Worm (Caenorhabditis elegans) whole organism, early embryonic: Measurements from ENCODE around the gene K12H6.10.

Experiments used
- B0310.2 ChIP-seq: sonication (generic microtip); optimal IDR thresholded peaks from 2 replicates; lab custom pipeline; 2016; ENCODE audit warnings: mild to moderate bottlenecking, missing genetic modification characterization, missing compliant biosample characterization
- F13C5.2 ChIP-seq: sonication (generic microtip); optimal IDR thresholded peaks from 2 replicates; lab custom pipeline; 2017; ENCODE audit warnings: mild to moderate bottlenecking, missing genetic modification characterization, inconsistent platforms, missing compliant biosample characterization
- aly-1 ChIP-seq: sonication (generic microtip); optimal IDR thresholded peaks from 2 replicates; lab custom pipeline; 2016; ENCODE audit warnings: missing genetic modification characterization, missing compliant biosample characterization
- ama-1 ChIP-seq: fragments of 150-350 bp; optimal IDR thresholded peaks from 2 replicates; lab custom pipeline; 2014
- ceh-13 ChIP-seq: fragments of 200-800 bp; sonication (Bioruptor generic); optimal IDR thresholded peaks from 2 replicates; lab custom pipeline; 2018; ENCODE audit warnings: mild to moderate bottlenecking, missing genetic modification characterization, missing compliant biosample characterization
- ceh-36 ChIP-seq: sonication (generic microtip); optimal IDR thresholded peaks from 2 replicates; lab custom pipeline; 2016; ENCODE audit warnings: missing genetic modification characterization, inconsistent platforms, missing compliant biosample characterization
- ets-7 ChIP-seq: sonication (generic microtip); optimal IDR thresholded peaks from 2 replicates; lab custom pipeline; 2016; ENCODE audit warnings: missing genotype, missing genetic modification characterization, missing compliant biosample characterization
- flt-1 ChIP-seq: fragments of 200-800 bp; sonication (Bioruptor generic); IDR thresholded peaks from 2 replicates; pipeline ENCODE4 v1.3.6; 2022; ENCODE audit warnings: missing genetic modification characterization, missing compliant biosample characterization
- hmbx-1 ChIP-seq: sonication (generic microtip); optimal IDR thresholded peaks from 2 replicates; lab custom pipeline; 2016; ENCODE audit warnings: mild to moderate bottlenecking, missing genetic modification characterization, missing compliant biosample characterization
- hmg-4 ChIP-seq: fragments of 200-800 bp; sonication (Bioruptor generic); optimal IDR thresholded peaks from 2 replicates; lab custom pipeline; 2018; ENCODE audit warnings: mild to moderate bottlenecking, missing genetic modification characterization, missing compliant biosample characterization
- hnd-1 ChIP-seq: sonication (generic microtip); optimal IDR thresholded peaks from 2 replicates; lab custom pipeline; 2016; ENCODE audit warnings: missing genetic modification characterization, missing compliant biosample characterization
- pes-1 ChIP-seq: fragments of 200-800 bp; sonication (Bioruptor generic); IDR thresholded peaks from 2 replicates; pipeline ENCODE4 v1.3.6; 2022; ENCODE audit warnings: missing genetic modification reagents, missing genetic modification characterization, missing compliant biosample characterization
- scrt-1 ChIP-seq: fragments of 200-800 bp; sonication (Bioruptor generic); IDR thresholded peaks from 2 replicates; pipeline ENCODE4 v1.3.6; 2022; ENCODE audit warnings: missing genetic modification characterization, missing compliant biosample characterization
- sea-1 ChIP-seq: fragments of 200-800 bp; sonication (Bioruptor generic); conservative IDR thresholded peaks from 2 replicates; pipeline ENCODE4 v1.3.6; 2022; ENCODE audit warnings: missing genetic modification characterization, missing compliant biosample characterization
- tbx-11 ChIP-seq: fragments of 200-800 bp; sonication (Bioruptor generic); IDR thresholded peaks from 2 replicates; pipeline ENCODE4 v1.3.6; 2022; ENCODE audit warnings: missing genetic modification characterization, missing compliant biosample characterization
- tbx-37 ChIP-seq: fragments of 200-800 bp; sonication (Bioruptor generic); conservative IDR thresholded peaks from 2 replicates; pipeline ENCODE4 v1.3.6; 2022; ENCODE audit warnings: missing genetic modification reagents, missing genetic modification characterization, missing compliant biosample characterization
- tra-4 ChIP-seq: sonication (generic microtip); optimal IDR thresholded peaks from 2 replicates; lab custom pipeline; 2017; ENCODE audit warnings: missing genetic modification characterization, missing compliant biosample characterization

Gene K12H6.10

DNA sequence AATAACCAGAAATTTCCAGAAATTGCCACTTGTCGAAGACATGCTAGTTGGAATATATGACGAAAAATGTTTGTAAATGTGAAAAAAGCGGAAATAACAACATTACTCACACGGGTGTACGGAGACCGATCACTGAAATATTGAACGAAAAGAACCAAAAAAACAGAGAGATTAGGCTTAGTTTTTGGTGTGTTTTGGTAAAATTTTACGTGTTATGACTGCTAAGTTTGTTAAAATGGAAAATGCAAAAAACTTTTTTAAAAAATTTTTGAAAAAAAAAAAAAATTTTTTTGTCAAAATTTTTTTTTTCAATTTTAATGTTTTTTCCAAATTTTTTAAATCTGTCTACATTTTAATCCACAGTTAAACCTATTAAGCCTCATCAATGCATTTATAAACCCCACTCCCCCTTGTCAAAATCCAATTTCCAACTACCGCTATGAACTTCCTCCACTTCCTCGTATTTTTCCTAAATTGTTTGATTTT is at the start of gene K12H6.10, which contains the start of gene fut-4:
K12H6.10 (plus strand) TSS at position 436 of the 486 bp plus-strand sequence.
fut-4 (minus strand) TSS at position 101 of the 486 bp plus-strand sequence.
- TF ChIP-seq ceh-36 (tag; lab: Kevin White, UChicago), result no peak
- no peak for TF ChIP-seq hmg-4 (GFP tag; lab: Kevin White, UChicago)
- TF ChIP-seq aly-1, result no peak
- no peak for TF ChIP-seq tbx-11 (GFP tag; lab: Robert Waterston, UW)
- no peak for TF ChIP-seq B0310.2 (tag; lab: Kevin White, UChicago)
- no peak for TF ChIP-seq F13C5.2 (tag; lab: Kevin White, UChicago)
- no peak for TF ChIP-seq flt-1 (GFP tag; lab: Robert Waterston, UW)
- no peak for TF ChIP-seq scrt-1 (GFP tag; lab: Robert Waterston, UW)

- TF ChIP-seq tra-4 (tag; lab: Kevin White, UChicago), result no peak
- TF ChIP-seq tbx-37, result no peak
- TF ChIP-seq pes-1 (GFP tag; lab: Robert Waterston, UW), result no peak
- no peak for TF ChIP-seq aly-1
- TF ChIP-seq flt-1 (GFP tag; lab: Robert Waterston, UW), result no peak
- TF ChIP-seq sea-1 (GFP tag; lab: Robert Waterston, UW), result no peak
- TF ChIP-seq ceh-13, result no peak
- TF ChIP-seq tbx-11 (GFP tag; lab: Robert Waterston, UW), result no peak
- no peak for TF ChIP-seq ama-1 (lab: Kevin White, UChicago)
- no peak for TF ChIP-seq ets-7 (tag; lab: Kevin White, UChicago)
- no peak for TF ChIP-seq ceh-36 (tag; lab: Kevin White, UChicago)
- TF ChIP-seq scrt-1 (GFP tag; lab: Robert Waterston, UW), result no peak
- no peak for TF ChIP-seq hnd-1 (tag; lab: Kevin White, UChicago)
- no peak for TF ChIP-seq B0310.2 (tag; lab: Kevin White, UChicago)
- TF ChIP-seq hmbx-1 (tag; lab: Kevin White, UChicago), result no peak
- TF ChIP-seq hmg-4 (GFP tag; lab: Kevin White, UChicago), result no peak
- no peak for TF ChIP-seq F13C5.2 (tag; lab: Kevin White, UChicago)
Measured at ce11 chrII:2773534-2773933, 49.1 kb upstream of the K12H6.10 start, which contains the start of gene sdz-9. sdz-9 (minus strand) TSS chrII:2773634.

- TF ChIP-seq tra-4 (tag; lab: Kevin White, UChicago) (no peak), ceh-36 (tag; lab: Kevin White, UChicago) (no peak), ets-7 (tag; lab: Kevin White, UChicago) (no peak), B0310.2 (tag; lab: Kevin White, UChicago) (no peak), hnd-1 (tag; lab: Kevin White, UChicago) (no peak), ama-1 (lab: Kevin White, UChicago) (no peak), flt-1 (GFP tag; lab: Robert Waterston, UW) (no peak)
Measured at ce11 chrII:2774904-2775303, 47.8 kb upstream of the K12H6.10 start, which contains the start of gene fbxb-111. fbxb-111 (minus strand) TSS chrII:2775004.

DNA sequence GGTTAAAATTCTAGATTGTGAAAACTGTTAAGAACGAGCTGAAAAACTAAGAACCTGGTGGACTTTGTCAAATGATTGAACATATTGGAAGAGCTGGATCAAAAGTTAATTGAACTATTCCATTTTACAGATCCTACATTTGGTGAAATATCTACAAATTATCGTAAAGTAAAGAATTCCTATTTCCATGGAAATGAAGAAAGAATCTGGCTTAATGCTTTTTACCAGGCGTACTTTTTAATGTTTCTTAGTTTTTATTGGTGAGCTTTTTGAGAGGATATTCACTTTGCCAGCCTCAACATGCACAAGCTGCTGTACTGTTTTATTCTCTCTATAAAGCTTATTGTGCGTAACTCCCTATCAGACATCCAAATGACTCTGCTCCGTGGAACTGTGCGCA is 44.8 kb upstream of the K12H6.10 start, which contains the start of gene F08D12.4:
F08D12.4 (plus strand) TSS at position 301 of the 400 bp plus-strand sequence.
- TF ChIP-seq pes-1 (GFP tag; lab: Robert Waterston, UW), result no peak
- TF ChIP-seq tra-4 (tag; lab: Kevin White, UChicago), result no peak
- no peak for TF ChIP-seq aly-1
- TF ChIP-seq F13C5.2 (tag; lab: Kevin White, UChicago), result no peak
- no peak for TF ChIP-seq ama-1 (lab: Kevin White, UChicago)
- no peak for TF ChIP-seq hmg-4 (GFP tag; lab: Kevin White, UChicago)
- TF ChIP-seq sea-1 (GFP tag; lab: Robert Waterston, UW), result no peak

ce11 chrII:2779253-2779652 is 43.4 kb upstream of the K12H6.10 start, which contains the start of gene F08D12.3:
F08D12.3 (plus strand) TSS chrII:2779553.
- TF ChIP-seq tra-4 (tag; lab: Kevin White, UChicago) (no peak), ama-1 (lab: Kevin White, UChicago) (no peak), sea-1 (GFP tag; lab: Robert Waterston, UW) (no peak), hnd-1 (tag; lab: Kevin White, UChicago) (no peak), hmbx-1 (tag; lab: Kevin White, UChicago) (no peak), pes-1 (GFP tag; lab: Robert Waterston, UW) (no peak), aly-1 (no peak), tbx-37 (no peak), hmg-4 (GFP tag; lab: Kevin White, UChicago) (no peak), tbx-11 (GFP tag; lab: Robert Waterston, UW) (no peak), ets-7 (tag; lab: Kevin White, UChicago) (no peak), scrt-1 (GFP tag; lab: Robert Waterston, UW) (no peak), flt-1 (GFP tag; lab: Robert Waterston, UW) (no peak)

DNA sequence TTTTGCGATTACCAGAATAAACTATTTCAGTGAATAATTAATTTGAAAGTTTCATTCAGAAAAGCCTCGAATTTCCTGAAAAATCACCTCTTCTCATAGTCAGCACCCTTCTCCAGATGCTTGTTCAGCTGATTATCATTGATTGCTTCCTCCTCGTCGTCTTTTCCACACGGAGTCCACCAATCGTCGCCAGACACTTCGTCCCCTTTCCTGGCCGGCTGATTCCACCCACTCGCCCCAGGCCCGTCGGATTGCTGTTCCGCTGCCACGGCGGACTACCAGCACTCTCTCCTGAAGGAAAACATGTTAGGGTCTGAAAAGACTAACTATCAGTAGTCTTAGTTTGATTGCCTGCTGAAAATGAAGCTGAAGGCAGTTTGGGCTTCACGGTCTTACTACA is 41.9 kb upstream of the K12H6.10 start:
- TF ChIP-seq aly-1 (no peak), ceh-36 (tag; lab: Kevin White, UChicago) (no peak), hmg-4 (GFP tag; lab: Kevin White, UChicago) (no peak), flt-1 (GFP tag; lab: Robert Waterston, UW) (no peak), scrt-1 (GFP tag; lab: Robert Waterston, UW) (no peak), ets-7 (tag; lab: Kevin White, UChicago) (no peak), ceh-13 (no peak), sea-1 (GFP tag; lab: Robert Waterston, UW) (no peak), ama-1 (lab: Kevin White, UChicago) (no peak), tbx-37 (no peak)

DNA sequence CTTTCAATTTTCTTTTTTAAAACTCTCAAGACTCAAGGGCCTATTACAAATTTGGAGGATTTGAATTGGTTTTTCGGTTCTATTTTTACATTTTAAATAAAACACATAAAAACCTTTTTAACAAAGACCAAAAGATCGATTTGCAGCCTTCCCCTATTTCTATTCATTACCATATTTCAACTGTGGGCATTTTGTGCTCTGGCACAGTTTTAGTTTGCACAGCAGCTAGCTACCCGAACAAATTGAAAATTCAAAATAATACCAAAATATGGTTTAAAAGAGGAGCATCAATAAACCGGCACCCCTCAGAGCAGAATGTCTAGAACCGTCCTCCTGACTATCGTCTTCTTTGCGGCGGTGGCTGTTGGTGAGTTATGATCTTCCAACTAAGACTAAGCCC is 41.3 kb upstream of the K12H6.10 start, which contains the start of gene F08D12.2:
F08D12.2 (plus strand) TSS at position 301 of the 400 bp plus-strand sequence.
- TF ChIP-seq aly-1 (no peak), pes-1 (GFP tag; lab: Robert Waterston, UW) (no peak), tra-4 (tag; lab: Kevin White, UChicago) (no peak), sea-1 (GFP tag; lab: Robert Waterston, UW) (no peak)
